Worm (Caenorhabditis elegans) whole organism, young adult: ENCODE data around the gene fkb-1.

Experiments
- F23B12.7 ChIP-seq: sonication (generic microtip); optimal IDR thresholded peaks from 2 replicates; lab custom pipeline; 2017; ENCODE audit warnings: missing genetic modification characterization, mild to moderate bottlenecking, missing compliant biosample characterization, antibody characterized with exemption, moderate library complexity; ENCODE audit not compliant: insufficient read depth
- F33H1.4 ChIP-seq: fragments of 200-800 bp; sonication (Bioruptor generic); IDR thresholded peaks from 2 replicates; pipeline ENCODE4 v1.3.6; 2022; ENCODE audit warnings: missing genetic modification reagents, missing genetic modification characterization, missing compliant biosample characterization
- F49E8.2 ChIP-seq: sonication (generic microtip); optimal IDR thresholded peaks from 3 replicates; lab custom pipeline; 2017; ENCODE audit warnings: missing genetic modification characterization, mild to moderate bottlenecking, missing compliant biosample characterization, antibody characterized with exemption, moderate library complexity; ENCODE audit not compliant: insufficient read depth
- K12H6.12 ChIP-seq: fragments of 200-800 bp; sonication (Bioruptor generic); optimal IDR thresholded peaks from 2 replicates; lab custom pipeline; 2018; ENCODE audit warnings: mild to moderate bottlenecking, missing genetic modification characterization, missing compliant biosample characterization
- Y53G8AR.9 ChIP-seq: fragments of 200-800 bp; sonication (Bioruptor generic); conservative IDR thresholded peaks from 2 replicates; pipeline ENCODE4 v1.3.6; 2022; ENCODE audit warnings: missing genetic modification reagents, missing genetic modification characterization, missing compliant biosample characterization
- akir-1 ChIP-seq: fragments of 200-800 bp; sonication (Bioruptor generic); optimal IDR thresholded peaks from 2 replicates; lab custom pipeline; 2018; ENCODE audit warnings: mild to moderate bottlenecking, missing genetic modification characterization, moderate library complexity, missing compliant biosample characterization
- ama-1 ChIP-seq, 3 experiments: fragments of 150-350 bp in 1 of 3; sonication (generic microtip) in 2 of 3; optimal IDR thresholded peaks; 2 replicates each; lab custom pipeline; 2014 to 2018; ENCODE audit warnings: missing biosample characterization in 2 of 3, missing genetic modification characterization in 2 of 3, missing genetic modification reagents in 2 of 3
- atf-7 ChIP-seq: sonication (generic microtip); optimal IDR thresholded peaks from 2 replicates; lab custom pipeline; 2017; ENCODE audit warnings: mild to moderate bottlenecking, missing genetic modification characterization, missing compliant biosample characterization
- attf-5 ChIP-seq: fragments of 200-800 bp; sonication (Bioruptor generic); optimal IDR thresholded peaks from 2 replicates; lab custom pipeline; 2018; ENCODE audit warnings: mild to moderate bottlenecking, missing genetic modification characterization, missing compliant biosample characterization
- ceh-40 ChIP-seq: fragments of 200-800 bp; sonication (Bioruptor generic); IDR thresholded peaks from 2 replicates; pipeline ENCODE4 v1.3.6; 2022; ENCODE audit warnings: missing genetic modification characterization, missing compliant biosample characterization
- ceh-91 ChIP-seq: fragments of 200-800 bp; sonication (Bioruptor generic); IDR thresholded peaks from 2 replicates; pipeline ENCODE4 v1.3.6; 2022; ENCODE audit warnings: missing genetic modification reagents, missing genetic modification characterization, missing compliant biosample characterization
- die-1 ChIP-seq: sonication (generic microtip); optimal IDR thresholded peaks from 2 replicates; lab custom pipeline; 2016; ENCODE audit warnings: missing genotype, mild to moderate bottlenecking, missing genetic modification characterization, missing compliant biosample characterization
- efl-1 ChIP-seq: fragments of 150-350 bp; optimal IDR thresholded peaks from 2 replicates; lab custom pipeline; 2014; ENCODE audit warnings: missing biosample characterization, missing genetic modification reagents, missing genetic modification characterization
- ets-4 ChIP-seq: fragments of 200-800 bp; sonication (Bioruptor generic); optimal IDR thresholded peaks from 2 replicates; lab custom pipeline; 2018; ENCODE audit warnings: mild to moderate bottlenecking, missing genetic modification characterization, missing compliant biosample characterization
- him-1 ChIP-seq: sonication (generic microtip); optimal IDR thresholded peaks from 2 replicates; lab custom pipeline; 2016; ENCODE audit warnings: missing genotype, missing genetic modification reagents, missing genetic modification characterization, missing compliant biosample characterization
- hrde-1 ChIP-seq: sonication (generic microtip); optimal IDR thresholded peaks from 2 replicates; lab custom pipeline; 2016; ENCODE audit warnings: missing genetic modification characterization, mild to moderate bottlenecking, missing compliant biosample characterization, moderate library complexity, missing genotype, missing genetic modification reagents, borderline replicate concordance
- hsf-1 ChIP-seq: fragments of 200-800 bp; sonication (Bioruptor generic); IDR thresholded peaks from 2 replicates; pipeline ENCODE4 v1.3.6; 2022; ENCODE audit warnings: missing genetic modification reagents, missing genetic modification characterization, missing compliant biosample characterization
- let-526 ChIP-seq: fragments of 200-800 bp; sonication (Bioruptor generic); IDR thresholded peaks from 2 replicates; pipeline ENCODE4 v1.3.6; 2022; ENCODE audit warnings: missing genetic modification reagents, missing genetic modification characterization, missing compliant biosample characterization
- lin-40 ChIP-seq: sonication (generic microtip); optimal IDR thresholded peaks from 2 replicates; lab custom pipeline; 2016; ENCODE audit warnings: missing genetic modification characterization, mild to moderate bottlenecking, missing compliant biosample characterization, missing genotype, missing genetic modification reagents
- madf-3 ChIP-seq: fragments of 200-800 bp; sonication (Bioruptor generic); IDR thresholded peaks from 2 replicates; pipeline ENCODE4 v1.3.6; 2022; ENCODE audit warnings: missing genetic modification reagents, missing genetic modification characterization, missing compliant biosample characterization
- madf-6 ChIP-seq: fragments of 200-800 bp; sonication (Bioruptor generic); IDR thresholded peaks from 2 replicates; pipeline ENCODE4 v1.3.6; 2022; ENCODE audit warnings: missing genetic modification reagents, missing genetic modification characterization, missing compliant biosample characterization
- mcd-1 ChIP-seq: fragments of 200-800 bp; sonication (Bioruptor generic); IDR thresholded peaks from 2 replicates; pipeline ENCODE4 v1.3.6; 2022; ENCODE audit warnings: missing genetic modification reagents, missing genetic modification characterization, missing compliant biosample characterization
- mes-4 ChIP-seq: sonication (generic microtip); optimal IDR thresholded peaks from 2 replicates; lab custom pipeline; 2016; ENCODE audit warnings: missing genotype, missing genetic modification characterization, missing compliant biosample characterization
- mxl-1 ChIP-seq: sonication (generic microtip); optimal IDR thresholded peaks from 2 replicates; lab custom pipeline; 2016; ENCODE audit warnings: missing genetic modification characterization, missing compliant biosample characterization
- nfya-2 ChIP-seq: fragments of 200-800 bp; sonication (Bioruptor generic); IDR thresholded peaks from 2 replicates; pipeline ENCODE4 v1.3.6; 2022; ENCODE audit warnings: missing genetic modification reagents, missing genetic modification characterization, missing compliant biosample characterization
- nfyb-1 ChIP-seq: fragments of 200-800 bp; sonication (Bioruptor generic); IDR thresholded peaks from 2 replicates; pipeline ENCODE4 v1.3.6; 2022; ENCODE audit warnings: missing genetic modification reagents, missing genetic modification characterization, missing compliant biosample characterization
- nhr-120 ChIP-seq: fragments of 200-800 bp; sonication (Bioruptor generic); IDR thresholded peaks from 2 replicates; pipeline ENCODE4 v1.3.6; 2022; ENCODE audit warnings: missing genetic modification characterization, missing compliant biosample characterization
- nhr-27 ChIP-seq: fragments of 200-800 bp; sonication (Bioruptor generic); optimal IDR thresholded peaks from 2 replicates; lab custom pipeline; 2018; ENCODE audit warnings: mild to moderate bottlenecking, missing genetic modification characterization, moderate library complexity, missing compliant biosample characterization
- pbrm-1 ChIP-seq: fragments of 200-800 bp; sonication (Bioruptor generic); IDR thresholded peaks from 2 replicates; pipeline ENCODE4 v1.3.6; 2022; ENCODE audit warnings: missing genetic modification reagents, missing genetic modification characterization, missing compliant biosample characterization
- rcor-1 ChIP-seq: fragments of 200-800 bp; sonication (Bioruptor generic); IDR thresholded peaks from 2 replicates; pipeline ENCODE4 v1.3.6; 2022; ENCODE audit warnings: missing genetic modification reagents, missing genetic modification characterization, missing compliant biosample characterization
- rec-8 ChIP-seq, 2 experiments: sonication (generic microtip); optimal IDR thresholded peaks; 2 replicates each; lab custom pipeline; 2016; ENCODE audit warnings: mild to moderate bottlenecking in 2 of 2, missing genetic modification characterization in 2 of 2, missing genetic modification reagents in 2 of 2, missing genotype in 2 of 2, missing biosample characterization in 1 of 2, missing compliant biosample characterization in 1 of 2, moderate library complexity in 1 of 2
- snpc-1.1 ChIP-seq: sonication (generic microtip); optimal IDR thresholded peaks from 2 replicates; lab custom pipeline; 2017; ENCODE audit warnings: missing genetic modification characterization, mild to moderate bottlenecking, missing compliant biosample characterization, antibody characterized with exemption, moderate library complexity, missing genotype, missing genetic modification reagents; ENCODE audit not compliant: insufficient read depth
- snpc-4 ChIP-seq, 5 experiments: fragments of 150-350 bp in 1 of 5; sonication (generic microtip) in 4 of 5; optimal IDR thresholded peaks; 2 replicates each; lab custom pipeline; 2014 to 2018; ENCODE audit warnings: missing genetic modification characterization in 5 of 5, missing biosample characterization in 3 of 5, antibody characterized with exemption in 2 of 5, mild to moderate bottlenecking in 2 of 5, missing compliant biosample characterization in 2 of 5, missing genotype in 2 of 5, moderate library complexity in 2 of 5, missing genetic modification reagents in 1 of 5
- sptf-2 ChIP-seq: fragments of 200-800 bp; sonication (Bioruptor generic); optimal IDR thresholded peaks from 2 replicates; lab custom pipeline; 2018; ENCODE audit warnings: mild to moderate bottlenecking, missing genetic modification characterization, missing compliant biosample characterization
- tlf-1 ChIP-seq: fragments of 200-800 bp; sonication (Bioruptor generic); optimal IDR thresholded peaks from 2 replicates; lab custom pipeline; 2018; ENCODE audit warnings: mild to moderate bottlenecking, missing genetic modification characterization, missing compliant biosample characterization
- unc-62 ChIP-seq: fragments of 150-350 bp; optimal IDR thresholded peaks from 2 replicates; lab custom pipeline; 2014; ENCODE audit warnings: missing biosample characterization, missing genetic modification reagents, missing genetic modification characterization
- ztf-18 ChIP-seq: sonication (generic microtip); optimal IDR thresholded peaks from 2 replicates; lab custom pipeline; 2016; ENCODE audit warnings: missing genotype, mild to moderate bottlenecking, missing genetic modification characterization, missing compliant biosample characterization
- ztf-25 ChIP-seq: fragments of 200-800 bp; sonication (Bioruptor generic); IDR thresholded peaks from 2 replicates; pipeline ENCODE4 v1.3.6; 2022; ENCODE audit warnings: missing genetic modification reagents, missing genetic modification characterization, missing compliant biosample characterization

The fkb-1 gene

ce11 chrIV:11025941-11026340 is 10.4 kb upstream of the fkb-1 start (continued):
- TF ChIP-seq hsf-1 (GFP tag; lab: Robert Waterston, UW) (peak; percentile 80; the same call in 1 of the 2 replicates), F33H1.4 (peak; percentile 60), Y53G8AR.9 (no peak; the same call in none of the 2 replicates), F23B12.7 (tag; lab: Kevin White, UChicago) (peak; percentile 49), him-1 (tag; lab: Kevin White, UChicago) (peak; percentile 82), let-526 (peak; percentile 85), atf-7 (tag; lab: Kevin White, UChicago) (peak; percentile 77), snpc-4 (GFP tag; optimal IDR thresholded peaks at IDR 0.05; lab: Kevin White, UChicago) (peak; percentile 68), snpc-4 (tag; optimal IDR thresholded peaks at IDR 0.05; lab: Kevin White, UChicago) (peak in 3 of 4 experiments; percentile 63 to 76 (median 74)), efl-1 (GFP tag; lab: Kevin White, UChicago) (peak; percentile 18), F49E8.2 (tag; lab: Kevin White, UChicago) (peak; percentile 88), nhr-27 (tag; lab: Kevin White, UChicago) (peak; percentile 84), ceh-40 (GFP tag; lab: Robert Waterston, UW) (peak; percentile 92; the same call in 1 of the 2 replicates), snpc-1.1 (tag; lab: Kevin White, UChicago) (peak; percentile 53), rec-8 (tag; optimal IDR thresholded peaks at IDR 0.05; lab: Kevin White, UChicago) (peak; percentile 83 to 92), ama-1 (optimal IDR thresholded peaks at IDR 0.05; lab: Kevin White, UChicago) (peak; percentile 55), ama-1 (GFP tag; optimal IDR thresholded peaks at IDR 0.05; lab: Kevin White, UChicago) (peak; percentile 41 to 76), mxl-1 (tag; lab: Kevin White, UChicago) (peak; percentile 95), mcd-1 (GFP tag; lab: Robert Waterston, UW) (peak; percentile 71), K12H6.12 (peak; percentile 34), sptf-2 (peak; percentile 97), madf-3 (GFP tag; lab: Robert Waterston, UW) (peak; percentile 87), lin-40 (no peak), hrde-1 (tag; lab: Kevin White, UChicago) (peak; percentile 95), nfya-2 (no peak), unc-62 (GFP tag; lab: Kevin White, UChicago) (no peak), die-1 (tag; lab: Kevin White, UChicago) (peak; percentile 97), ets-4 (GFP tag; lab: Kevin White, UChicago) (peak; percentile 62), attf-5 (GFP tag; lab: Kevin White, UChicago) (peak; percentile 87), ztf-25 (GFP tag; lab: Robert Waterston, UW) (peak; percentile 96), pbrm-1 (GFP tag; lab: Robert Waterston, UW) (peak; percentile 89), rcor-1 (GFP tag; lab: Robert Waterston, UW) (peak; percentile 79), nfyb-1 (GFP tag; lab: Robert Waterston, UW) (peak; percentile 87), madf-6 (GFP tag; lab: Robert Waterston, UW) (peak; percentile 80), mes-4 (tag; lab: Kevin White, UChicago) (peak; percentile 92), nhr-120 (GFP tag; lab: Robert Waterston, UW) (no peak), akir-1 (GFP tag; lab: Kevin White, UChicago) (peak; percentile 60), ztf-18 (tag; lab: Kevin White, UChicago) (peak; percentile 82), tlf-1 (GFP tag; lab: Kevin White, UChicago) (peak; percentile 70), ceh-91 (GFP tag; lab: Robert Waterston, UW) (peak; percentile 47)
